Worm (Caenorhabditis elegans): ENCODE results near the gene aptf-2.
"Not testable (repeated sequence)": the region's sequence is repeated elsewhere in the genome, so short reads cannot be mapped to it uniquely, and the experiment has no call there.

Gene aptf-2

DNA sequence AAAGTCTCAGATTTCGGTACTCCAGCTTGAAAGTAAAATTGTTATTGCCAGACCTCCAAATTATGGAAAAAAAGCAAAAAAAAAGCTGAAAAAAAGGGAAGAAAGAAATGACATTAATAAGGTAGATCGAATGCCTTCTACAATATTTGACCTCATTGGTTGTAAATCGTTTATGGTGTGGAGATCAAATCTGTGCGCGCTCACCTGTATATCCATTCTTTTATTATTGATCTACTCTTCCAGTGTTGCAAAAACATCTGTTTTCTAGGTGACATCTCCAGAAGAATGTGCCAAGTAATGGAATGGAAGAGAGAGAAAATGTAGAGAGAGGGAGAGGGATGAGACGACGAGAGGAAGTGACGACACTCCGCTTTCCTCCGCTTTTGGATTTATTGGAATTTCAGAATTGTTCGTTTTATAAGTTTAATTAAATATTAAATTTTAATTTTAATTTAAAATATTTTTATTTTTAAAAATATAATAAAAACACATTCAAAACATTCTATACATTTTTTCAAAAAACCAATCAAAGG lies at the start of gene aptf-2, which contains the start of gene pik-1:
Gene aptf-2 (minus strand): TSS at position 313 of the 533 bp plus-strand sequence.
Gene pik-1 (plus strand): TSS at position 303 of the 533 bp plus-strand sequence.
- TF ChIP-seq eor-1 (tag; optimal IDR thresholded peaks at IDR 0.05) (no peak), ztf-11 (tag; optimal IDR thresholded peaks at IDR 0.05) (no peak), hmg-11 (tag; optimal IDR thresholded peaks at IDR 0.05) (peak; percentile 8), pha-4 (tag; optimal IDR thresholded peaks at IDR 0.05) (peak; percentile 47), nhr-11 (tag; optimal IDR thresholded peaks at IDR 0.05) (no peak)

DNA sequence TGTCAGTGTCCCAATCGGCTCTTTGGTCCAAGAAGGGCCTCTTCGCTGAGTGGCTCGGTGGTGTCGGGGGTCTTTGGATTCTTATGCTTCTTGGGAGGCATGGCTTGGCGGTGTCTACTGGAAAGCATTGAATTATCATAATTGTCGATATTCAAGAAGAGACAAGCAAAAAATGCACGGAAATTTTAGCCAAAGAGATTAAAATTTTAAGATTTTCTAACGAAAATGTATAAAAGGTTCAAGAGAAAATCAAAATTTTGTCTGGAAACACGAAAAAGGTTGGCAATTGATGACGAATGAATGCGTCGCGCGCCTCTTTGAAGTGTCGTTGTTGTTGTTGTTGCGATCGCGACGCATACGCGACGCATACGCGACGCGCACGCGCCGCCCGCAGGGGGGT lies 45.0 kb upstream of the aptf-2 start, which contains the start of gene Y38H8A.12:
Gene Y38H8A.12 (minus strand): TSS at position 101 of the 400 bp plus-strand sequence.
- TF ChIP-seq ceh-28 (tag; optimal IDR thresholded peaks at IDR 0.05) (no peak), mml-1 (tag; optimal IDR thresholded peaks at IDR 0.05) (no peak), ama-1 (optimal IDR thresholded peaks at IDR 0.05) (no peak), fos-1 (tag; optimal IDR thresholded peaks at IDR 0.05) (no peak), ceh-9 (tag; optimal IDR thresholded peaks at IDR 0.05) (no peak), aly-2 (tag; optimal IDR thresholded peaks at IDR 0.05) (no peak), nhr-25 (tag; optimal IDR thresholded peaks at IDR 0.05) (no peak), ZK546.5 (tag; optimal IDR thresholded peaks at IDR 0.05) (no peak), nhr-76 (tag; optimal IDR thresholded peaks at IDR 0.05) (no peak), ceh-16 (tag; optimal IDR thresholded peaks at IDR 0.05) (no peak), lsy-12 (tag; optimal IDR thresholded peaks at IDR 0.05) (no peak), nhr-43 (tag; optimal IDR thresholded peaks at IDR 0.05; ENCODE audit: poor library complexity, severe bottlenecking) (no peak), daf-12 (tag; optimal IDR thresholded peaks at IDR 0.05) (no peak), unc-62 (GFP tag; optimal IDR thresholded peaks at IDR 0.05) (no peak), ztf-4 (tag; optimal IDR thresholded peaks at IDR 0.05) (no peak), eor-1 (tag; optimal IDR thresholded peaks at IDR 0.05) (no peak), unc-39 (tag; optimal IDR thresholded peaks at IDR 0.05) (no peak)

DNA sequence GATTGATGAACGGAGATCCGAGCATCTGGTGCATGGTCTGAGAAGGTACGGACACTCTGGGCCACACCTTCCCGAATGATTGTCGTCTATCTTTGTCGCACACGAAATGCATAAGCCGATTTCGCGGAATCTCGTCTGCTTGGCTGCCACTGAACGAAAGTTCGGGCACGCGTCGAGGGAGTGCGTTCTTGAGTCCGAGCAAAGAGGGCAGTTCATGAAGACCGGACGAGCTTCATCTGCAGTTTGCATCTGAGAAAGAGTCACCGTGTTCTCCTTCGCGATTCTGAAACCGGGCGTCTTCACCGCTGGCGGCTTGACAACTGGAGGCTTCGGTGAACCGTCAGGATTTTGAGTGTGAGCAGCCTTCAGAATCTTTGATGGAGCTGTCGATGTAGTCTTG lies 42.4 kb upstream of the aptf-2 start:
- no peak for TF ChIP-seq ceh-28 (tag; optimal IDR thresholded peaks at IDR 0.05)
- TF ChIP-seq tbx-2 (tag; optimal IDR thresholded peaks at IDR 0.05): no peak
- no peak for TF ChIP-seq nfya-1 (tag; optimal IDR thresholded peaks at IDR 0.05; ENCODE audit: insufficient read depth)
- no peak for TF ChIP-seq nhr-43 (tag; optimal IDR thresholded peaks at IDR 0.05; ENCODE audit: poor library complexity, severe bottlenecking)
- no peak for TF ChIP-seq ztf-4 (tag; optimal IDR thresholded peaks at IDR 0.05)
- no peak for TF ChIP-seq elt-1 (tag; optimal IDR thresholded peaks at IDR 0.05)
- TF ChIP-seq R02D3.7 (tag; optimal IDR thresholded peaks at IDR 0.05): no peak
- no peak for TF ChIP-seq nhr-67 (tag; optimal IDR thresholded peaks at IDR 0.05)
- TF ChIP-seq hmg-11 (tag; optimal IDR thresholded peaks at IDR 0.05): no peak
- no peak for TF ChIP-seq jun-1 (tag; optimal IDR thresholded peaks at IDR 0.05)
- TF ChIP-seq unc-39 (tag; optimal IDR thresholded peaks at IDR 0.05): no peak
- TF ChIP-seq ztf-11 (tag; optimal IDR thresholded peaks at IDR 0.05): no peak
- no peak for TF ChIP-seq ceh-82 (tag; optimal IDR thresholded peaks at IDR 0.05)
- no peak for TF ChIP-seq ama-1 (optimal IDR thresholded peaks at IDR 0.05)
- no peak for TF ChIP-seq pha-4 (tag; optimal IDR thresholded peaks at IDR 0.05)
- TF ChIP-seq ZK546.5 (tag; optimal IDR thresholded peaks at IDR 0.05): no peak
- no peak for TF ChIP-seq elt-2 (tag; optimal IDR thresholded peaks at IDR 0.05)

ce11 chrIV:13456893-13457292 lies 41.0 kb upstream of the aptf-2 start:
- no peak for TF ChIP-seq lin-39 (tag; optimal IDR thresholded peaks at IDR 0.05)
- no peak for TF ChIP-seq ama-1 (optimal IDR thresholded peaks at IDR 0.05)
- TF ChIP-seq jun-1 (tag; optimal IDR thresholded peaks at IDR 0.05): no peak
- TF ChIP-seq nhr-67 (tag; optimal IDR thresholded peaks at IDR 0.05): no peak
- TF ChIP-seq ceh-16 (tag; optimal IDR thresholded peaks at IDR 0.05): no peak

ce11 chrIV:13455200-13455599 lies 39.3 kb upstream of the aptf-2 start, which contains the start of gene Y38H8A.7:
Y38H8A.7 (plus strand) TSS chrIV:13455500.
- not testable (repeated sequence) for TF ChIP-seq nhr-25, ceh-82, pha-4 (tag; optimal IDR thresholded peaks at IDR 0.05)

ce11 chrIV:13454698-13455097 lies 38.8 kb upstream of the aptf-2 start, which contains the start of gene uso-1:
uso-1 (minus strand) TSS chrIV:13454798.
- TF ChIP-seq elt-2 (tag; optimal IDR thresholded peaks at IDR 0.05) (no peak), nhr-43 (tag; optimal IDR thresholded peaks at IDR 0.05; ENCODE audit: poor library complexity, severe bottlenecking) (no peak), unc-39 (tag; optimal IDR thresholded peaks at IDR 0.05) (no peak), nhr-67 (tag; optimal IDR thresholded peaks at IDR 0.05) (no peak), fkh-2 (tag; optimal IDR thresholded peaks at IDR 0.05) (no peak), nhr-237 (tag; optimal IDR thresholded peaks at IDR 0.05) (no peak), lsy-12 (tag; optimal IDR thresholded peaks at IDR 0.05) (no peak), ztf-4 (tag; optimal IDR thresholded peaks at IDR 0.05) (no peak), sea-2 (GFP tag; optimal IDR thresholded peaks at IDR 0.05) (no peak), ceh-9 (tag; optimal IDR thresholded peaks at IDR 0.05) (no peak), pqm-1 (tag; optimal IDR thresholded peaks at IDR 0.05) (no peak), tbx-2 (tag; optimal IDR thresholded peaks at IDR 0.05) (no peak), ceh-28 (tag; optimal IDR thresholded peaks at IDR 0.05) (no peak), elt-1 (tag; optimal IDR thresholded peaks at IDR 0.05) (no peak), zag-1 (tag; optimal IDR thresholded peaks at IDR 0.05) (no peak)
